Worm (Caenorhabditis elegans) whole organism, L1 larva: ENCODE data around the gene rpoa-1.
A peak's percentile ranks its signal among the peaks of the same experiment; 100 is the strongest.

Experiments used
- C04F5.9 ChIP-seq: sonication (generic microtip); optimal IDR thresholded peaks from 2 replicates; lab custom pipeline; 2016; ENCODE audit warnings: missing genetic modification characterization, missing compliant biosample characterization
- C34B4.2 ChIP-seq: sonication (generic microtip); optimal IDR thresholded peaks from 2 replicates; lab custom pipeline; 2017; ENCODE audit warnings: mild to moderate bottlenecking, missing genetic modification characterization, missing compliant biosample characterization
- aha-1 ChIP-seq: fragments of 150-350 bp; optimal IDR thresholded peaks from 2 replicates; lab custom pipeline; 2014; ENCODE audit warnings: missing biosample characterization, missing genetic modification characterization
- alr-1 ChIP-seq: fragments of 200-800 bp; sonication (Bioruptor generic); optimal IDR thresholded peaks from 2 replicates; lab custom pipeline; 2018; ENCODE audit warnings: borderline replicate concordance, mild to moderate bottlenecking, missing genetic modification characterization, missing compliant biosample characterization
- blmp-1 ChIP-seq: fragments of 150-350 bp; optimal IDR thresholded peaks from 2 replicates; lab custom pipeline; 2014; ENCODE audit warnings: missing biosample characterization, missing genetic modification characterization
- ceh-63 ChIP-seq: fragments of 200-800 bp; sonication (Bioruptor generic); optimal IDR thresholded peaks from 2 replicates; lab custom pipeline; 2018; ENCODE audit warnings: mild to moderate bottlenecking, missing genetic modification characterization, missing compliant biosample characterization
- ceh-88 ChIP-seq: fragments of 200-800 bp; sonication (Bioruptor generic); IDR thresholded peaks from 2 replicates; pipeline ENCODE4 v1.3.6; 2022; ENCODE audit warnings: missing genetic modification characterization, missing compliant biosample characterization
- ces-1 ChIP-seq: fragments of 150-350 bp; optimal IDR thresholded peaks from 2 replicates; lab custom pipeline; 2014; ENCODE audit warnings: missing biosample characterization, missing genetic modification reagents, missing genetic modification characterization
- dpl-1 ChIP-seq, 3 experiments: fragments of 150-350 bp in 2 of 3; sonication (generic microtip) in 1 of 3; optimal IDR thresholded peaks; 2 replicates each; lab custom pipeline; 2014 to 2017; ENCODE audit warnings: missing biosample characterization in 3 of 3, missing genetic modification characterization in 3 of 3, missing genetic modification reagents in 3 of 3
- dsc-1 ChIP-seq: sonication (generic microtip); optimal IDR thresholded peaks from 2 replicates; lab custom pipeline; 2016; ENCODE audit warnings: mild to moderate bottlenecking, missing genetic modification characterization, missing compliant biosample characterization
- efl-3 ChIP-seq: fragments of 200-800 bp; sonication (Bioruptor generic); optimal IDR thresholded peaks from 2 replicates; lab custom pipeline; 2018; ENCODE audit warnings: mild to moderate bottlenecking, missing genetic modification characterization, missing compliant biosample characterization
- egl-13 ChIP-seq: sonication (generic microtip); optimal IDR thresholded peaks from 2 replicates; lab custom pipeline; 2016; ENCODE audit warnings: missing genotype, missing genetic modification reagents, missing genetic modification characterization, missing compliant biosample characterization
- elt-2 ChIP-seq: sonication (generic microtip); optimal IDR thresholded peaks from 2 replicates; lab custom pipeline; 2016; ENCODE audit warnings: missing genetic modification characterization, mild to moderate bottlenecking, inconsistent platforms, missing compliant biosample characterization, missing genetic modification reagents
- elt-3 ChIP-seq, 6 experiments: fragments of 150-350 bp in 1 of 6; sonication (generic microtip); optimal IDR thresholded peaks; 2 replicates each; lab custom pipeline; 2017 to 2018; ENCODE audit warnings: missing biosample characterization in 6 of 6, missing genetic modification characterization in 6 of 6, inconsistent platforms in 1 of 6
- fkh-10 ChIP-seq: sonication (generic microtip); optimal IDR thresholded peaks from 2 replicates; lab custom pipeline; 2017; ENCODE audit warnings: missing biosample characterization, missing genetic modification reagents, missing genetic modification characterization
- fkh-4 ChIP-seq: sonication (generic microtip); optimal IDR thresholded peaks from 2 replicates; lab custom pipeline; 2016; ENCODE audit warnings: missing compliant biosample characterization, missing genetic modification characterization, borderline replicate concordance
- fos-1 ChIP-seq: fragments of 150-350 bp; optimal IDR thresholded peaks from 2 replicates; lab custom pipeline; 2014; ENCODE audit warnings: missing biosample characterization, missing genetic modification characterization
- hpl-2 ChIP-seq: fragments of 150-350 bp; optimal IDR thresholded peaks from 2 replicates; lab custom pipeline; 2014; ENCODE audit warnings: missing biosample characterization, missing genetic modification reagents, missing genetic modification characterization
- jun-1 ChIP-seq: fragments of 150-350 bp; optimal IDR thresholded peaks from 2 replicates; lab custom pipeline; 2014; ENCODE audit warnings: missing biosample characterization, missing genetic modification reagents, missing genetic modification characterization
- lin-15B ChIP-seq: fragments of 150-350 bp; sonication (generic microtip); optimal IDR thresholded peaks from 3 replicates; lab custom pipeline; 2014; ENCODE audit warnings: missing biosample characterization, missing genetic modification characterization
- lin-35 ChIP-seq, 2 experiments: fragments of 150-350 bp; optimal IDR thresholded peaks; 2 replicates each; lab custom pipeline; 2014; ENCODE audit warnings: missing biosample characterization in 2 of 2, missing genetic modification characterization in 2 of 2, missing genetic modification reagents in 2 of 2
- mab-9 ChIP-seq: fragments of 200-800 bp; sonication (Bioruptor generic); IDR thresholded peaks from 2 replicates; pipeline ENCODE4 v1.3.6; 2022; ENCODE audit warnings: missing genetic modification reagents, missing genetic modification characterization, missing compliant biosample characterization
- mdl-1 ChIP-seq, 2 experiments: fragments of 150-350 bp; optimal IDR thresholded peaks; 2 replicates each; lab custom pipeline; 2014 to 2017; ENCODE audit warnings: missing biosample characterization in 2 of 2, missing genetic modification characterization in 2 of 2, inconsistent platforms in 1 of 2
- mep-1 ChIP-seq: fragments of 150-350 bp; optimal IDR thresholded peaks from 2 replicates; lab custom pipeline; 2014; ENCODE audit warnings: missing biosample characterization, missing genetic modification characterization
- nhr-12 ChIP-seq: sonication (generic microtip); optimal IDR thresholded peaks from 2 replicates; lab custom pipeline; 2017; ENCODE audit warnings: missing biosample characterization, missing genetic modification characterization
- nhr-19 ChIP-seq: fragments of 200-800 bp; sonication (Bioruptor generic); conservative IDR thresholded peaks from 2 replicates; pipeline ENCODE4 v1.3.6; 2022; ENCODE audit warnings: missing genetic modification characterization, missing compliant biosample characterization
- nhr-20 ChIP-seq: sonication (generic microtip); optimal IDR thresholded peaks from 2 replicates; lab custom pipeline; 2016; ENCODE audit warnings: mild to moderate bottlenecking, missing genetic modification characterization, missing compliant biosample characterization
- nhr-237 ChIP-seq: fragments of 150-350 bp; optimal IDR thresholded peaks from 2 replicates; lab custom pipeline; 2014; ENCODE audit warnings: missing biosample characterization, missing genetic modification characterization
- nhr-28 ChIP-seq: fragments of 150-350 bp; optimal IDR thresholded peaks from 2 replicates; lab custom pipeline; 2014; ENCODE audit warnings: missing biosample characterization, missing genetic modification characterization
- nhr-71 ChIP-seq: sonication (generic microtip); optimal IDR thresholded peaks from 2 replicates; lab custom pipeline; 2016; ENCODE audit warnings: mild to moderate bottlenecking, missing genetic modification characterization, moderate library complexity, missing compliant biosample characterization
- nhr-76 ChIP-seq: sonication (generic microtip); optimal IDR thresholded peaks from 2 replicates; lab custom pipeline; 2017; ENCODE audit warnings: missing biosample characterization, missing genetic modification characterization
- nhr-77 ChIP-seq: fragments of 150-350 bp; optimal IDR thresholded peaks from 2 replicates; lab custom pipeline; 2014; ENCODE audit warnings: missing biosample characterization, missing genetic modification characterization
- nhr-84 ChIP-seq: sonication (generic microtip); optimal IDR thresholded peaks from 2 replicates; lab custom pipeline; 2017; ENCODE audit warnings: missing biosample characterization, missing genetic modification characterization
- nhr-85 ChIP-seq: sonication (generic microtip); peaks from one replicate; lab custom pipeline; 2016; ENCODE audit warnings: missing genetic modification characterization, inconsistent platforms, missing compliant biosample characterization
- nhr-90 ChIP-seq: sonication (generic microtip); optimal IDR thresholded peaks from 2 replicates; lab custom pipeline; 2016; ENCODE audit warnings: mild to moderate bottlenecking, missing genetic modification characterization, missing compliant biosample characterization; ENCODE audit not compliant: poor library complexity
- pag-3 ChIP-seq: sonication (generic microtip); optimal IDR thresholded peaks from 2 replicates; lab custom pipeline; 2017; ENCODE audit warnings: missing genetic modification characterization, mild to moderate bottlenecking, missing compliant biosample characterization, antibody characterized with exemption, borderline replicate concordance; ENCODE audit not compliant: insufficient read depth
- pax-3 ChIP-seq: fragments of 200-800 bp; sonication (Bioruptor generic); optimal IDR thresholded peaks from 2 replicates; lab custom pipeline; 2018; ENCODE audit warnings: mild to moderate bottlenecking, missing genetic modification characterization, moderate library complexity, missing compliant biosample characterization
- rnt-1 ChIP-seq: sonication (generic microtip); optimal IDR thresholded peaks from 2 replicates; lab custom pipeline; 2016; ENCODE audit warnings: mild to moderate bottlenecking, missing genetic modification characterization, moderate library complexity, missing compliant biosample characterization
- skn-1 ChIP-seq: fragments of 150-350 bp; optimal IDR thresholded peaks from 2 replicates; lab custom pipeline; 2014; ENCODE audit warnings: missing biosample characterization, missing genetic modification characterization
- sox-4 ChIP-seq: sonication (generic microtip); optimal IDR thresholded peaks from 2 replicates; lab custom pipeline; 2016; ENCODE audit warnings: missing genetic modification characterization, missing compliant biosample characterization
- sup-37 ChIP-seq: fragments of 200-800 bp; sonication (Bioruptor generic); optimal IDR thresholded peaks from 2 replicates; lab custom pipeline; 2018; ENCODE audit warnings: mild to moderate bottlenecking, missing genetic modification characterization, missing compliant biosample characterization
- swsn-7 ChIP-seq: sonication (generic microtip); optimal IDR thresholded peaks from 2 replicates; lab custom pipeline; 2016; ENCODE audit warnings: missing genetic modification characterization, missing compliant biosample characterization
- tbx-2 ChIP-seq: sonication (generic microtip); optimal IDR thresholded peaks from 2 replicates; lab custom pipeline; 2016; ENCODE audit warnings: missing genetic modification characterization, missing compliant biosample characterization
- unc-130 ChIP-seq: fragments of 150-350 bp; optimal IDR thresholded peaks from 2 replicates; lab custom pipeline; 2017; ENCODE audit warnings: missing biosample characterization, missing genetic modification characterization, inconsistent platforms
- unc-62 ChIP-seq: fragments of 150-350 bp; optimal IDR thresholded peaks from 2 replicates; lab custom pipeline; 2014; ENCODE audit warnings: missing biosample characterization, missing genetic modification reagents, missing genetic modification characterization
- unc-86 ChIP-seq: sonication (generic microtip); optimal IDR thresholded peaks from 2 replicates; lab custom pipeline; 2016; ENCODE audit warnings: missing genetic modification characterization, missing compliant biosample characterization
- vab-15 ChIP-seq: sonication (generic microtip); optimal IDR thresholded peaks from 2 replicates; lab custom pipeline; 2017; ENCODE audit warnings: missing genotype, mild to moderate bottlenecking, missing genetic modification characterization, missing compliant biosample characterization
- xbp-1 ChIP-seq: sonication (generic microtip); optimal IDR thresholded peaks from 2 replicates; lab custom pipeline; 2016; ENCODE audit warnings: missing genetic modification characterization, missing compliant biosample characterization
- zag-1 ChIP-seq: fragments of 150-350 bp; optimal IDR thresholded peaks from 2 replicates; lab custom pipeline; 2014; ENCODE audit warnings: missing biosample characterization, missing genetic modification characterization
- ztf-11 ChIP-seq, 2 experiments: sonication (generic microtip); optimal IDR thresholded peaks; 2 replicates each; lab custom pipeline; 2016 to 2017; ENCODE audit warnings: missing genetic modification characterization in 2 of 2, missing biosample characterization in 1 of 2, missing compliant biosample characterization in 1 of 2

The rpoa-1 gene

ce11 chrII:13675212-13675611 is 19.4 kb downstream of the rpoa-1 start:
- no peak for TF ChIP-seq aha-1 (tag; lab: Kevin White, UChicago)
- peak in 1 of 2 experiments; percentile 33 for TF ChIP-seq lin-35 (GFP tag; optimal IDR thresholded peaks at IDR 0.05; lab: Kevin White, UChicago)
- peak in 1 of 6 experiments; percentile 40 for TF ChIP-seq elt-3 (tag; optimal IDR thresholded peaks at IDR 0.05; lab: Kevin White, UChicago)
- no peak for TF ChIP-seq sup-37 (GFP tag; lab: Kevin White, UChicago)
- TF ChIP-seq mdl-1 (tag; optimal IDR thresholded peaks at IDR 0.05; lab: Kevin White, UChicago), result peak in 1 of 2 experiments; percentile 12
- no peak for TF ChIP-seq pax-3 (tag; lab: Kevin White, UChicago)
- TF ChIP-seq ces-1 (GFP tag; lab: Kevin White, UChicago), result no peak
- TF ChIP-seq tbx-2 (tag; lab: Kevin White, UChicago), result no peak
- TF ChIP-seq nhr-20 (tag; lab: Kevin White, UChicago), result peak; percentile 6
- peak; percentile 54 for TF ChIP-seq nhr-71 (tag; lab: Kevin White, UChicago)
- no peak for TF ChIP-seq dsc-1 (tag; lab: Kevin White, UChicago)
- no peak for TF ChIP-seq nhr-237 (tag; lab: Kevin White, UChicago)
- peak; percentile 42 for TF ChIP-seq unc-130 (tag; lab: Kevin White, UChicago)
- TF ChIP-seq nhr-19 (GFP tag; lab: Robert Waterston, UW), result peak; percentile 25
- peak; percentile 66 for TF ChIP-seq nhr-85
- TF ChIP-seq nhr-28 (tag; lab: Kevin White, UChicago), result no peak
- no peak for TF ChIP-seq vab-15
- peak; percentile 10 for TF ChIP-seq nhr-90 (tag; lab: Kevin White, UChicago)
- no peak for TF ChIP-seq elt-2 (tag; lab: Kevin White, UChicago)

DNA sequence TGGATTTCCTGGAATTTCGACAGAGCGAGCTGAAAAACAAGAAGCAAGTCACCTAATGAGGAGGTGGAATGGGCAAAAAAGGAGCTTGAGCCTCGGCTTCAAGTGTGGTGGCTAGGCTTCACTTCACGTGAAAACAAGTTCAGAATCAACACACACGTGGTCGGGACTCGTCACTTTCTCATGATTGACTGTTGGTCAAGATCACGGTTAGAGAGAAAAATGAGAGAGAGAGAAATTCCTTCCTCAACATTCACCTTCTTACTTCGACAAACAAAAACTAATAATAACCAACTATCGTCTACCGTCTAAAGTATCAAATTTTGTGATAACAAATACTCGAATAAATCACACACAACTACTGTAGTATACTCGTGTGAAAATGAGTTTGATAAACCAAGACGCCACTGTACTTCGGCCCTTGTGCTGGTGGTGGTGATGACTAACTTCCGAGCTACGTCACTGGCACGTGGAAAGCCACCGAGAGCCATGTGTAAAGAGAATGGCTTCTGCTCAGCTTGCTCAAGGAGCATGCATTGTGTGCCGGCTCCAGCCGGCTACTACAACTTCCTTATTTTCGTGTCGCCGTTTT is 20.9 kb downstream of the rpoa-1 start:
- TF ChIP-seq nhr-76 (tag; lab: Kevin White, UChicago), result no peak
- TF ChIP-seq mep-1 (tag; lab: Kevin White, UChicago), result no peak
- peak in 2 of 6 experiments; percentile 27 to 59 for TF ChIP-seq elt-3 (tag; optimal IDR thresholded peaks at IDR 0.05; lab: Kevin White, UChicago)
- no peak for TF ChIP-seq C04F5.9 (tag; lab: Kevin White, UChicago)
- TF ChIP-seq elt-2 (tag; lab: Kevin White, UChicago), result no peak
- TF ChIP-seq ceh-88, result no peak
- TF ChIP-seq rnt-1 (tag; lab: Kevin White, UChicago), result peak; percentile 2
- TF ChIP-seq ztf-11 (tag; optimal IDR thresholded peaks at IDR 0.05; lab: Kevin White, UChicago), result no peak
- no peak for TF ChIP-seq C34B4.2
- TF ChIP-seq xbp-1, result no peak
- TF ChIP-seq pax-3 (tag; lab: Kevin White, UChicago), result no peak
- TF ChIP-seq ceh-63, result no peak
- no peak for TF ChIP-seq pag-3
- TF ChIP-seq nhr-12, result no peak
- no peak for TF ChIP-seq jun-1
- TF ChIP-seq swsn-7, result no peak
- no peak for TF ChIP-seq egl-13 (tag; lab: Kevin White, UChicago)
- TF ChIP-seq efl-3 (GFP tag; lab: Kevin White, UChicago), result no peak
- no peak for TF ChIP-seq hpl-2 (GFP tag; lab: Kevin White, UChicago)
- TF ChIP-seq blmp-1 (tag; lab: Kevin White, UChicago), result peak; percentile 83
- no peak for TF ChIP-seq nhr-77
- TF ChIP-seq zag-1 (tag; lab: Kevin White, UChicago), result no peak
- TF ChIP-seq sox-4 (tag; lab: Kevin White, UChicago), result no peak
- TF ChIP-seq lin-15B (tag; lab: Kevin White, UChicago), result no peak
- TF ChIP-seq mdl-1 (tag; optimal IDR thresholded peaks at IDR 0.05; lab: Kevin White, UChicago), result peak in 1 of 2 experiments; percentile 45
- no peak for TF ChIP-seq skn-1 (tag; lab: Kevin White, UChicago)
- no peak for TF ChIP-seq unc-62
- TF ChIP-seq sup-37 (GFP tag; lab: Kevin White, UChicago), result no peak
- no peak for TF ChIP-seq nhr-84 (tag; lab: Kevin White, UChicago)
- TF ChIP-seq mab-9 (GFP tag; lab: Robert Waterston, UW), result no peak
- no peak for TF ChIP-seq unc-86 (tag; lab: Kevin White, UChicago)
- no peak for TF ChIP-seq fos-1
- TF ChIP-seq fkh-10 (GFP tag; lab: Kevin White, UChicago), result no peak
- no peak for TF ChIP-seq fkh-4
- TF ChIP-seq dpl-1 (GFP tag; optimal IDR thresholded peaks at IDR 0.05; lab: Kevin White, UChicago), result no peak
- no peak for TF ChIP-seq alr-1 (tag; lab: Kevin White, UChicago)
